Fruit fly (Drosophila melanogaster) Kc167 (cell line): ENCODE results near the gene bab1.

Experiments
- Myc ChIP-seq: fragments of >200 bp; optimal IDR thresholded peaks from 2 replicates; lab custom pipeline; 2017; ENCODE audit warnings: missing external identifiers
- Sin3A ChIP-seq: fragments of >200 bp; optimal IDR thresholded peaks from 2 replicates; lab custom pipeline; 2018; ENCODE audit warnings: missing external identifiers
- h ChIP-seq: fragments of >200 bp; optimal IDR thresholded peaks from 3 replicates; lab custom pipeline; 2018; ENCODE audit warnings: missing external identifiers
- insv ChIP-seq: fragments of >200 bp; optimal IDR thresholded peaks from 3 replicates; lab custom pipeline; 2018; ENCODE audit warnings: missing external identifiers
- psq ChIP-seq: fragments of >200 bp; optimal IDR thresholded peaks from 2 replicates; lab custom pipeline; 2017; ENCODE audit warnings: missing external identifiers
- ttk ChIP-seq: sonication (Bioruptor generic); optimal IDR thresholded peaks from 2 replicates; lab custom pipeline; 2017; ENCODE audit warnings: missing external identifiers

The bab1 gene

dm6 chr3L:1091006-1091559, 9.8 kb downstream of the bab1 start:
- no peak for TF ChIP-seq insv (lab: Kevin White, UChicago)
- TF ChIP-seq Myc (lab: Kevin White, UChicago): no peak
- TF ChIP-seq psq (lab: Kevin White, UChicago): no peak

- TF ChIP-seq ttk (no peak), psq (lab: Kevin White, UChicago) (no peak), Myc (lab: Kevin White, UChicago) (no peak), Sin3A (lab: Kevin White, UChicago) (no peak), h (no peak), insv (lab: Kevin White, UChicago) (no peak)
These were observed 10.4 kb downstream of the bab1 start for dm6 chr3L:1090424-1090895.

- TF ChIP-seq ttk (no peak), h (no peak), Sin3A (lab: Kevin White, UChicago) (no peak), psq (lab: Kevin White, UChicago) (no peak), insv (lab: Kevin White, UChicago) (no peak), Myc (lab: Kevin White, UChicago) (no peak)
These were observed 10.9 kb downstream of the bab1 start for dm6 chr3L:1090002-1090401.

dm6 chr3L:1089278-1089677, 11.6 kb downstream of the bab1 start:
- TF ChIP-seq Myc (lab: Kevin White, UChicago) (no peak), h (no peak), ttk (no peak), psq (lab: Kevin White, UChicago) (no peak), insv (lab: Kevin White, UChicago) (no peak), Sin3A (lab: Kevin White, UChicago) (no peak)

- TF ChIP-seq Myc (lab: Kevin White, UChicago) (no peak), insv (lab: Kevin White, UChicago) (no peak), ttk (no peak), h (no peak), psq (lab: Kevin White, UChicago) (no peak), Sin3A (lab: Kevin White, UChicago) (no peak)
These were observed 12.7 kb downstream of the bab1 start for dm6 chr3L:1088140-1088539.

- TF ChIP-seq psq (lab: Kevin White, UChicago) (no peak), h (no peak), Myc (lab: Kevin White, UChicago) (no peak), Sin3A (lab: Kevin White, UChicago) (no peak), ttk (no peak), insv (lab: Kevin White, UChicago) (no peak)
These were observed 13.6 kb downstream of the bab1 start for dm6 chr3L:1087321-1087720.

dm6 chr3L:1086305-1086733, 14.6 kb downstream of the bab1 start:
- TF ChIP-seq insv (lab: Kevin White, UChicago) (no peak), Myc (lab: Kevin White, UChicago) (no peak), psq (lab: Kevin White, UChicago) (no peak), ttk (no peak), Sin3A (lab: Kevin White, UChicago) (no peak), h (no peak)

- no peak for TF ChIP-seq ttk
These were observed 16.4 kb downstream of the bab1 start for dm6 chr3L:1084380-1085097.

- TF ChIP-seq insv (lab: Kevin White, UChicago) (no peak), Myc (lab: Kevin White, UChicago) (no peak)
These were observed 17.6 kb downstream of the bab1 start for dm6 chr3L:1083323-1083722.

- TF ChIP-seq h: no peak
- no peak for TF ChIP-seq ttk
- TF ChIP-seq Sin3A (lab: Kevin White, UChicago): no peak
- TF ChIP-seq psq (lab: Kevin White, UChicago): no peak
- TF ChIP-seq Myc (lab: Kevin White, UChicago): no peak
- TF ChIP-seq insv (lab: Kevin White, UChicago): no peak
These were observed 18.0 kb downstream of the bab1 start for dm6 chr3L:1082883-1083282.

- TF ChIP-seq Myc (lab: Kevin White, UChicago) (no peak), psq (lab: Kevin White, UChicago) (no peak), h (no peak), Sin3A (lab: Kevin White, UChicago) (no peak), insv (lab: Kevin White, UChicago) (no peak), ttk (no peak)
These were observed 22.6 kb downstream of the bab1 start for dm6 chr3L:1078291-1078690.

dm6 chr3L:1077038-1077437, 23.9 kb downstream of the bab1 start:
- TF ChIP-seq h (no peak), Sin3A (lab: Kevin White, UChicago) (no peak), ttk (no peak), Myc (lab: Kevin White, UChicago) (no peak), psq (lab: Kevin White, UChicago) (no peak), insv (lab: Kevin White, UChicago) (no peak)

- TF ChIP-seq Sin3A (lab: Kevin White, UChicago) (no peak), psq (lab: Kevin White, UChicago) (no peak), insv (lab: Kevin White, UChicago) (no peak), Myc (lab: Kevin White, UChicago) (no peak), ttk (no peak), h (no peak)
These were observed 36.5 kb downstream of the bab1 start for dm6 chr3L:1064381-1064780.
